1 fruit fly cellular context compared by ENCODE assay signal in genomic region chr3R:26908750-26909149, dm6.
TF ChIP-seq lines count a peak whose summit lies in the region.

No protein-coding gene starts in this region.

TF ChIP-seq in whole organism, embryonic, 481 proteins besides CTCF, POLR2A, EP300 and RAD21 (continued from another document):
- TF ChIP-seq CG33213 (GFP tag; optimal IDR thresholded peaks at IDR 0.05; lab: Kevin White, UChicago): no peak
- TF ChIP-seq Sin3A (optimal IDR thresholded peaks at IDR 0.05; lab: Kevin White, UChicago): no peak
- TF ChIP-seq pnt (GFP tag; optimal IDR thresholded peaks at IDR 0.05; lab: Kevin White, UChicago): no peak
- no peak for TF ChIP-seq pho (GFP tag; optimal IDR thresholded peaks at IDR 0.05; lab: Kevin White, UChicago)
- no peak for TF ChIP-seq dmrt11E (tag; optimal IDR thresholded peaks at IDR 0.05; lab: Kevin White, UChicago)
- no peak for TF ChIP-seq pfk (GFP tag; optimal IDR thresholded peaks at IDR 0.05; lab: Kevin White, UChicago)
- no peak for TF ChIP-seq zf30C (GFP tag; optimal IDR thresholded peaks at IDR 0.05; lab: Kevin White, UChicago)
- TF ChIP-seq knrl (GFP tag; IDR thresholded peaks at IDR 0.05; lab: Robert Waterston, UW; ENCODE audit: partially characterized antibody): no peak
- TF ChIP-seq Neu2 (GFP tag; optimal IDR thresholded peaks at IDR 0.05; lab: Kevin White, UChicago; ENCODE audit: borderline replicate concordance): no peak
- no peak for TF ChIP-seq Lpt (GFP tag; optimal IDR thresholded peaks at IDR 0.05; lab: Kevin White, UChicago)
- TF ChIP-seq NfI (GFP tag; optimal IDR thresholded peaks at IDR 0.05; lab: Kevin White, UChicago): no peak
- TF ChIP-seq CG1647 (GFP tag; optimal IDR thresholded peaks at IDR 0.05; lab: Kevin White, UChicago): no peak
- TF ChIP-seq unpg (GFP tag; optimal IDR thresholded peaks at IDR 0.05; lab: Kevin White, UChicago): peak; percentile 16
- no peak for TF ChIP-seq pzg (GFP tag; optimal IDR thresholded peaks at IDR 0.05; lab: Kevin White, UChicago)
- TF ChIP-seq CG10979 (tag; optimal IDR thresholded peaks at IDR 0.05; lab: Kevin White, UChicago): no peak
- TF ChIP-seq CG17385 (GFP tag; optimal IDR thresholded peaks at IDR 0.05; lab: Kevin White, UChicago): peak; percentile 10
- TF ChIP-seq CG1792 (GFP tag; optimal IDR thresholded peaks at IDR 0.05; lab: Kevin White, UChicago): no peak
- TF ChIP-seq CG8478 (optimal IDR thresholded peaks at IDR 0.05; lab: Kevin White, UChicago): no peak
- TF ChIP-seq abd-A (tag; optimal IDR thresholded peaks at IDR 0.05; lab: Kevin White, UChicago): no peak
- no peak for TF ChIP-seq CG10431 (GFP tag; optimal IDR thresholded peaks at IDR 0.05; lab: Kevin White, UChicago)
- no peak for TF ChIP-seq fd3F (GFP tag; optimal IDR thresholded peaks at IDR 0.05; lab: Kevin White, UChicago)
- TF ChIP-seq CG3163 (GFP tag; optimal IDR thresholded peaks at IDR 0.05; lab: Kevin White, UChicago): no peak
- TF ChIP-seq tup (GFP tag; optimal IDR thresholded peaks at IDR 0.05; lab: Kevin White, UChicago): no peak
- no peak for TF ChIP-seq sna (GFP tag; IDR thresholded peaks at IDR 0.05; lab: Robert Waterston, UW; ENCODE audit: partially characterized antibody)
